Worm (Caenorhabditis elegans) whole organism, young adult: ENCODE results near the gene nhr-48.

Experiments used
- B0019.2 ChIP-seq: fragments of 200-800 bp; sonication (Bioruptor generic); conservative IDR thresholded peaks from 2 replicates; pipeline ENCODE4 v1.3.6; 2022; ENCODE audit warnings: missing genetic modification reagents, missing genetic modification characterization, missing compliant biosample characterization
- B0035.1 ChIP-seq: sonication (generic microtip); optimal IDR thresholded peaks from 2 replicates; lab custom pipeline; 2016; ENCODE audit warnings: missing genetic modification characterization, mild to moderate bottlenecking, missing compliant biosample characterization, missing genotype, missing genetic modification reagents
- B0261.1 ChIP-seq: sonication (generic microtip); optimal IDR thresholded peaks from 2 replicates; lab custom pipeline; 2016; ENCODE audit warnings: mild to moderate bottlenecking, missing genetic modification characterization, moderate library complexity, missing compliant biosample characterization
- F10E7.11 ChIP-seq: sonication (generic microtip); optimal IDR thresholded peaks from 2 replicates; lab custom pipeline; 2017; ENCODE audit warnings: mild to moderate bottlenecking, missing genetic modification characterization, moderate library complexity, missing compliant biosample characterization
- F22D6.2 ChIP-seq: sonication (generic microtip); optimal IDR thresholded peaks from 2 replicates; lab custom pipeline; 2016; ENCODE audit warnings: mild to moderate bottlenecking, missing genetic modification characterization, missing compliant biosample characterization
- Y67H2A.10 ChIP-seq: fragments of 200-800 bp; sonication (Bioruptor generic); conservative IDR thresholded peaks from 2 replicates; pipeline ENCODE4 v1.3.6; 2022; ENCODE audit warnings: missing genetic modification reagents, missing genetic modification characterization, missing compliant biosample characterization
- Y95B8A.8 ChIP-seq: fragments of 200-800 bp; sonication (Bioruptor generic); IDR thresholded peaks from 2 replicates; pipeline ENCODE4 v1.3.6; 2022; ENCODE audit warnings: missing genetic modification reagents, missing genetic modification characterization, missing compliant biosample characterization
- akir-1 ChIP-seq: fragments of 200-800 bp; sonication (Bioruptor generic); optimal IDR thresholded peaks from 2 replicates; lab custom pipeline; 2018; ENCODE audit warnings: mild to moderate bottlenecking, missing genetic modification characterization, moderate library complexity, missing compliant biosample characterization
- aptf-2 ChIP-seq: fragments of 200-800 bp; sonication (Bioruptor generic); conservative IDR thresholded peaks from 2 replicates; pipeline ENCODE4 v1.3.6; 2022; ENCODE audit warnings: missing genetic modification reagents, missing genetic modification characterization, missing compliant biosample characterization
- aptf-3 ChIP-seq: fragments of 200-800 bp; sonication (Bioruptor generic); IDR thresholded peaks from 2 replicates; pipeline ENCODE4 v1.3.6; 2022; ENCODE audit warnings: missing genetic modification characterization, missing compliant biosample characterization
- attf-5 ChIP-seq: fragments of 200-800 bp; sonication (Bioruptor generic); optimal IDR thresholded peaks from 2 replicates; lab custom pipeline; 2018; ENCODE audit warnings: mild to moderate bottlenecking, missing genetic modification characterization, missing compliant biosample characterization
- bed-1 ChIP-seq: fragments of 200-800 bp; sonication (Bioruptor generic); IDR thresholded peaks from 2 replicates; pipeline ENCODE4 v1.3.6; 2022; ENCODE audit warnings: missing genetic modification reagents, missing genetic modification characterization, missing compliant biosample characterization
- cebp-1 ChIP-seq, 2 experiments: fragments of 200-800 bp in 1 of 2; sonication (Bioruptor generic) in 1 of 2; sonication (generic microtip) in 1 of 2; IDR thresholded peaks in 1 of 2; optimal IDR thresholded peaks in 1 of 2; 2 replicates each; pipeline versions ENCODE4 v1.3.6 to Lab custom; 2017 to 2022; ENCODE audit warnings: missing compliant biosample characterization in 2 of 2, missing genetic modification characterization in 2 of 2, mild to moderate bottlenecking in 1 of 2, missing genetic modification reagents in 1 of 2, moderate library complexity in 1 of 2
- cebp-2 ChIP-seq: fragments of 200-800 bp; sonication (Bioruptor generic); IDR thresholded peaks from 2 replicates; pipeline ENCODE4 v1.3.6; 2022; ENCODE audit warnings: missing genetic modification characterization, missing compliant biosample characterization
- ceh-100 ChIP-seq: fragments of 200-800 bp; sonication (Bioruptor generic); IDR thresholded peaks from 2 replicates; pipeline ENCODE4 v1.3.6; 2022; ENCODE audit warnings: missing genetic modification reagents, missing genetic modification characterization, missing compliant biosample characterization
- ceh-27 ChIP-seq: fragments of 200-800 bp; sonication (Bioruptor generic); optimal IDR thresholded peaks from 2 replicates; lab custom pipeline; 2018; ENCODE audit warnings: mild to moderate bottlenecking, missing genetic modification characterization, moderate library complexity, missing compliant biosample characterization
- ceh-40 ChIP-seq: fragments of 200-800 bp; sonication (Bioruptor generic); IDR thresholded peaks from 2 replicates; pipeline ENCODE4 v1.3.6; 2022; ENCODE audit warnings: missing genetic modification characterization, missing compliant biosample characterization
- ceh-91 ChIP-seq: fragments of 200-800 bp; sonication (Bioruptor generic); IDR thresholded peaks from 2 replicates; pipeline ENCODE4 v1.3.6; 2022; ENCODE audit warnings: missing genetic modification reagents, missing genetic modification characterization, missing compliant biosample characterization
- chd-7 ChIP-seq: sonication (generic microtip); optimal IDR thresholded peaks from 2 replicates; lab custom pipeline; 2016; ENCODE audit warnings: mild to moderate bottlenecking, missing genetic modification characterization, moderate library complexity, missing compliant biosample characterization
- ekl-4 ChIP-seq: fragments of 200-800 bp; sonication (Bioruptor generic); IDR thresholded peaks from 2 replicates; pipeline ENCODE4 v1.3.6; 2022; ENCODE audit warnings: missing genetic modification reagents, missing genetic modification characterization, missing compliant biosample characterization
- ets-4 ChIP-seq: fragments of 200-800 bp; sonication (Bioruptor generic); optimal IDR thresholded peaks from 2 replicates; lab custom pipeline; 2018; ENCODE audit warnings: mild to moderate bottlenecking, missing genetic modification characterization, missing compliant biosample characterization
- gei-17 ChIP-seq: fragments of 200-800 bp; sonication (Bioruptor generic); optimal IDR thresholded peaks from 2 replicates; lab custom pipeline; 2018; ENCODE audit warnings: mild to moderate bottlenecking, missing genetic modification characterization, missing compliant biosample characterization
- hmg-20 ChIP-seq: fragments of 200-800 bp; sonication (Bioruptor generic); IDR thresholded peaks from 2 replicates; pipeline ENCODE4 v1.3.6; 2022; ENCODE audit warnings: missing genetic modification reagents, missing genetic modification characterization, missing compliant biosample characterization
- hrde-1 ChIP-seq: sonication (generic microtip); optimal IDR thresholded peaks from 2 replicates; lab custom pipeline; 2016; ENCODE audit warnings: missing genetic modification characterization, mild to moderate bottlenecking, missing compliant biosample characterization, moderate library complexity, missing genotype, missing genetic modification reagents, borderline replicate concordance
- lag-1 ChIP-seq: fragments of 200-800 bp; sonication (Bioruptor generic); IDR thresholded peaks from 2 replicates; pipeline ENCODE4 v1.3.6; 2022; ENCODE audit warnings: missing genetic modification reagents, missing genetic modification characterization, missing compliant biosample characterization
- let-526 ChIP-seq: fragments of 200-800 bp; sonication (Bioruptor generic); IDR thresholded peaks from 2 replicates; pipeline ENCODE4 v1.3.6; 2022; ENCODE audit warnings: missing genetic modification reagents, missing genetic modification characterization, missing compliant biosample characterization
- lin-40 ChIP-seq: sonication (generic microtip); optimal IDR thresholded peaks from 2 replicates; lab custom pipeline; 2016; ENCODE audit warnings: missing genetic modification characterization, mild to moderate bottlenecking, missing compliant biosample characterization, missing genotype, missing genetic modification reagents
- lin-54 ChIP-seq: fragments of 200-800 bp; sonication (Bioruptor generic); optimal IDR thresholded peaks from 2 replicates; lab custom pipeline; 2018; ENCODE audit warnings: mild to moderate bottlenecking, missing genetic modification characterization, missing compliant biosample characterization
- lir-1 ChIP-seq: fragments of 200-800 bp; sonication (Bioruptor generic); conservative IDR thresholded peaks from 2 replicates; pipeline ENCODE4 v1.3.6; 2022; ENCODE audit warnings: missing genetic modification reagents, missing genetic modification characterization, missing compliant biosample characterization
- madf-10 ChIP-seq: sonication (generic microtip); optimal IDR thresholded peaks from 2 replicates; lab custom pipeline; 2016; ENCODE audit warnings: mild to moderate bottlenecking, missing genetic modification characterization, missing compliant biosample characterization
- madf-6 ChIP-seq: fragments of 200-800 bp; sonication (Bioruptor generic); IDR thresholded peaks from 2 replicates; pipeline ENCODE4 v1.3.6; 2022; ENCODE audit warnings: missing genetic modification reagents, missing genetic modification characterization, missing compliant biosample characterization
- mcd-1 ChIP-seq: fragments of 200-800 bp; sonication (Bioruptor generic); IDR thresholded peaks from 2 replicates; pipeline ENCODE4 v1.3.6; 2022; ENCODE audit warnings: missing genetic modification reagents, missing genetic modification characterization, missing compliant biosample characterization
- mes-4 ChIP-seq: sonication (generic microtip); optimal IDR thresholded peaks from 2 replicates; lab custom pipeline; 2016; ENCODE audit warnings: missing genotype, missing genetic modification characterization, missing compliant biosample characterization
- nfya-1 ChIP-seq: sonication (generic microtip); optimal IDR thresholded peaks from 2 replicates; lab custom pipeline; 2017; ENCODE audit warnings: antibody characterized with exemption, missing compliant biosample characterization, missing genetic modification characterization, borderline replicate concordance; ENCODE audit not compliant: insufficient read depth
- nfya-2 ChIP-seq: fragments of 200-800 bp; sonication (Bioruptor generic); IDR thresholded peaks from 2 replicates; pipeline ENCODE4 v1.3.6; 2022; ENCODE audit warnings: missing genetic modification reagents, missing genetic modification characterization, missing compliant biosample characterization
- nhr-120 ChIP-seq: fragments of 200-800 bp; sonication (Bioruptor generic); IDR thresholded peaks from 2 replicates; pipeline ENCODE4 v1.3.6; 2022; ENCODE audit warnings: missing genetic modification characterization, missing compliant biosample characterization
- nhr-179 ChIP-seq: sonication (generic microtip); optimal IDR thresholded peaks from 2 replicates; lab custom pipeline; 2016; ENCODE audit warnings: mild to moderate bottlenecking, missing genetic modification characterization, missing compliant biosample characterization
- nhr-27 ChIP-seq: fragments of 200-800 bp; sonication (Bioruptor generic); optimal IDR thresholded peaks from 2 replicates; lab custom pipeline; 2018; ENCODE audit warnings: mild to moderate bottlenecking, missing genetic modification characterization, moderate library complexity, missing compliant biosample characterization
- nhr-80 ChIP-seq: sonication (generic microtip); optimal IDR thresholded peaks from 2 replicates; lab custom pipeline; 2016; ENCODE audit warnings: missing genetic modification characterization, missing compliant biosample characterization
- rec-8 ChIP-seq, 2 experiments: sonication (generic microtip); optimal IDR thresholded peaks; 2 replicates each; lab custom pipeline; 2016; ENCODE audit warnings: mild to moderate bottlenecking in 2 of 2, missing genetic modification characterization in 2 of 2, missing genetic modification reagents in 2 of 2, missing genotype in 2 of 2, missing biosample characterization in 1 of 2, missing compliant biosample characterization in 1 of 2, moderate library complexity in 1 of 2
- sea-2 ChIP-seq: fragments of 200-800 bp; sonication (Bioruptor generic); IDR thresholded peaks from 2 replicates; pipeline ENCODE4 v1.3.6; 2022; ENCODE audit warnings: missing genetic modification characterization, missing compliant biosample characterization
- snpc-4 ChIP-seq, 5 experiments: fragments of 150-350 bp in 1 of 5; sonication (generic microtip) in 4 of 5; optimal IDR thresholded peaks; 2 replicates each; lab custom pipeline; 2014 to 2018; ENCODE audit warnings: missing genetic modification characterization in 5 of 5, missing biosample characterization in 3 of 5, antibody characterized with exemption in 2 of 5, mild to moderate bottlenecking in 2 of 5, missing compliant biosample characterization in 2 of 5, missing genotype in 2 of 5, moderate library complexity in 2 of 5, missing genetic modification reagents in 1 of 5
- sptf-2 ChIP-seq: fragments of 200-800 bp; sonication (Bioruptor generic); optimal IDR thresholded peaks from 2 replicates; lab custom pipeline; 2018; ENCODE audit warnings: mild to moderate bottlenecking, missing genetic modification characterization, missing compliant biosample characterization
- tlf-1 ChIP-seq: fragments of 200-800 bp; sonication (Bioruptor generic); optimal IDR thresholded peaks from 2 replicates; lab custom pipeline; 2018; ENCODE audit warnings: mild to moderate bottlenecking, missing genetic modification characterization, missing compliant biosample characterization
- ztf-18 ChIP-seq: sonication (generic microtip); optimal IDR thresholded peaks from 2 replicates; lab custom pipeline; 2016; ENCODE audit warnings: missing genotype, mild to moderate bottlenecking, missing genetic modification characterization, missing compliant biosample characterization
- ztf-28 ChIP-seq: fragments of 200-800 bp; sonication (Bioruptor generic); IDR thresholded peaks from 2 replicates; pipeline ENCODE4 v1.3.6; 2022; ENCODE audit warnings: missing genetic modification reagents, missing genetic modification characterization, missing compliant biosample characterization

Gene nhr-48

ce11 chrX:15741852-15742251, 33.8 kb downstream of the nhr-48 start (continued):
- TF ChIP-seq snpc-4 (GFP tag; optimal IDR thresholded peaks at IDR 0.05; lab: Kevin White, UChicago), result peak; percentile 64
- peak; percentile 32 to 85 (median 66) for TF ChIP-seq snpc-4 (tag; optimal IDR thresholded peaks at IDR 0.05; lab: Kevin White, UChicago)
- TF ChIP-seq hrde-1, result no peak
- no peak for TF ChIP-seq F22D6.2 (tag; lab: Kevin White, UChicago)
- TF ChIP-seq B0035.1 (tag; lab: Kevin White, UChicago), result peak; percentile 74
- peak; percentile 22 for TF ChIP-seq nhr-179 (tag; lab: Kevin White, UChicago)
- TF ChIP-seq hmg-20 (GFP tag; lab: Robert Waterston, UW), result peak; percentile 81
- peak; percentile 34; the same call in 1 of the 2 replicates for TF ChIP-seq ceh-100
- TF ChIP-seq madf-6 (GFP tag; lab: Robert Waterston, UW), result peak; percentile 59
- TF ChIP-seq nhr-120, result 0 out of 2 replicates have a peak, but pooled peaks have one; percentile 58
- TF ChIP-seq chd-7, result peak; percentile 65
- TF ChIP-seq akir-1 (GFP tag; lab: Kevin White, UChicago), result peak; percentile 60
- TF ChIP-seq attf-5 (GFP tag; lab: Kevin White, UChicago), result peak; percentile 45
- TF ChIP-seq lir-1 (GFP tag; lab: Robert Waterston, UW), result peak; percentile 68
- TF ChIP-seq F10E7.11 (tag; lab: Kevin White, UChicago), result peak; percentile 61
- no peak for TF ChIP-seq Y67H2A.10 (GFP tag; lab: Robert Waterston, UW)
- TF ChIP-seq bed-1 (GFP tag; lab: Robert Waterston, UW), result no peak
- no peak for TF ChIP-seq nhr-27
- peak; percentile 58; the same call in 1 of the 2 replicates for TF ChIP-seq B0019.2
- TF ChIP-seq lin-54 (GFP tag; lab: Kevin White, UChicago), result peak; percentile 60
- no peak for TF ChIP-seq aptf-3 (GFP tag; lab: Robert Waterston, UW)
- TF ChIP-seq cebp-2 (GFP tag; lab: Robert Waterston, UW), result peak; percentile 84; the same call in 1 of the 2 replicates
- no peak for TF ChIP-seq let-526 (GFP tag; lab: Robert Waterston, UW)
- TF ChIP-seq ztf-18 (tag; lab: Kevin White, UChicago), result peak; percentile 80
- no peak for TF ChIP-seq lag-1 (GFP tag; lab: Robert Waterston, UW)
- peak; percentile 79 for TF ChIP-seq gei-17 (GFP tag; lab: Kevin White, UChicago)
- peak; percentile 14; the same call in 1 of the 2 replicates for TF ChIP-seq sea-2 (GFP tag; lab: Robert Waterston, UW)
- no peak for TF ChIP-seq nfya-1
- no peak for TF ChIP-seq Y95B8A.8 (GFP tag; lab: Robert Waterston, UW)
- no peak for TF ChIP-seq ceh-91
- TF ChIP-seq ets-4 (GFP tag; lab: Kevin White, UChicago), result no peak
- peak; percentile 46; the same call in 1 of the 2 replicates for TF ChIP-seq cebp-1 (GFP tag; IDR thresholded peaks at IDR 0.05; lab: Robert Waterston, UW)
- peak; percentile 81 for TF ChIP-seq cebp-1 (tag; optimal IDR thresholded peaks at IDR 0.05; lab: Kevin White, UChicago)
- TF ChIP-seq tlf-1 (GFP tag; lab: Kevin White, UChicago), result peak; percentile 2
- TF ChIP-seq ztf-28 (GFP tag; lab: Robert Waterston, UW), result peak; percentile 47; the same call in 1 of the 2 replicates
- no peak for TF ChIP-seq nfya-2 (GFP tag; lab: Robert Waterston, UW)
- TF ChIP-seq ceh-40 (GFP tag; lab: Robert Waterston, UW), result 0 out of 2 replicates have a peak, but pooled peaks have one; percentile 5
- no peak for TF ChIP-seq sptf-2 (GFP tag; lab: Kevin White, UChicago)
- TF ChIP-seq aptf-2 (GFP tag; lab: Robert Waterston, UW), result no peak
- peak; percentile 98 for TF ChIP-seq B0261.1 (tag; lab: Kevin White, UChicago)
- peak; percentile 73 for TF ChIP-seq ceh-27 (GFP tag; lab: Kevin White, UChicago)
- TF ChIP-seq rec-8 (tag; optimal IDR thresholded peaks at IDR 0.05; lab: Kevin White, UChicago), result peak; percentile 63 to 87
- peak; percentile 34 for TF ChIP-seq nhr-80 (tag; lab: Kevin White, UChicago)
- TF ChIP-seq mcd-1 (GFP tag; lab: Robert Waterston, UW), result peak; percentile 71
- TF ChIP-seq madf-10 (tag; lab: Kevin White, UChicago), result peak; percentile 77
- peak; percentile 56 for TF ChIP-seq lin-40 (tag; lab: Kevin White, UChicago)
- TF ChIP-seq ekl-4 (GFP tag; lab: Robert Waterston, UW), result no peak
- peak; percentile 80 for TF ChIP-seq mes-4 (tag; lab: Kevin White, UChicago)
